Fruit fly (Drosophila melanogaster) whole organism, embryonic: Measurements from ENCODE around the gene CG32267.

ENCODE experiments used
- BtbVII ChIP-seq: fragments of 200-800 bp; sonication (Bioruptor generic); optimal IDR thresholded peaks from 3 replicates; lab custom pipeline; 2017; ENCODE audit warnings: missing biosample characterization, mild to moderate bottlenecking, missing genetic modification characterization
- CG11723 ChIP-seq: fragments of 200-800 bp; sonication (Bioruptor generic); optimal IDR thresholded peaks from 2 replicates; lab custom pipeline; 2017; ENCODE audit warnings: missing biosample characterization, mild to moderate bottlenecking, missing genetic modification characterization
- CG12299 ChIP-seq: fragments of 200-800 bp; sonication (Bioruptor generic); optimal IDR thresholded peaks from 2 replicates; lab custom pipeline; 2018; ENCODE audit warnings: missing biosample characterization, mild to moderate bottlenecking, missing genetic modification characterization
- CG14860 ChIP-seq: fragments of 200-800 bp; sonication (Bioruptor generic); IDR thresholded peaks from 3 replicates; pipeline ENCODE4 v1.3.6; 2022; ENCODE audit warnings: missing biosample characterization, missing genetic modification characterization; ENCODE audit not compliant: partially characterized antibody
- CG15073 ChIP-seq: fragments of 200-800 bp; sonication (Bioruptor generic); optimal IDR thresholded peaks from 2 replicates; lab custom pipeline; 2016; ENCODE audit warnings: missing biosample characterization, missing genetic modification characterization
- CG1529 ChIP-seq: fragments of 200-800 bp; sonication (Bioruptor generic); optimal IDR thresholded peaks from 3 replicates; lab custom pipeline; 2018; ENCODE audit warnings: missing biosample characterization, missing genetic modification characterization
- CG1603 ChIP-seq: fragments of 200-800 bp; sonication (Bioruptor generic); optimal IDR thresholded peaks from 2 replicates; lab custom pipeline; 2019; ENCODE audit warnings: missing biosample characterization, mild to moderate bottlenecking, missing genetic modification characterization, moderate library complexity
- CG17186 ChIP-seq: fragments of 200-800 bp; sonication (Bioruptor generic); optimal IDR thresholded peaks from 3 replicates; lab custom pipeline; 2017; ENCODE audit warnings: missing biosample characterization, missing genetic modification reagents, missing genetic modification characterization
- CG17912 ChIP-seq: fragments of 200-800 bp; sonication (Bioruptor generic); optimal IDR thresholded peaks from 2 replicates; lab custom pipeline; 2018; ENCODE audit warnings: missing biosample characterization, mild to moderate bottlenecking, missing genetic modification characterization
- CG1792 ChIP-seq: fragments of 200-800 bp; sonication (Bioruptor generic); optimal IDR thresholded peaks from 2 replicates; lab custom pipeline; 2016; ENCODE audit warnings: missing biosample characterization, missing genetic modification characterization
- CG18011 ChIP-seq: fragments of 200-800 bp; sonication (Bioruptor generic); optimal IDR thresholded peaks from 2 replicates; lab custom pipeline; 2017; ENCODE audit warnings: missing biosample characterization, missing genetic modification characterization, mild to moderate bottlenecking, moderate library complexity, missing genotype
- CG18262 ChIP-seq: fragments of 200-800 bp; optimal IDR thresholded peaks from 3 replicates; lab custom pipeline; 2019; ENCODE audit warnings: missing biosample characterization, mild to moderate bottlenecking, missing genetic modification characterization, moderate library complexity
- CG18476 ChIP-seq: fragments of 200-800 bp; sonication (Bioruptor generic); optimal IDR thresholded peaks from 2 replicates; lab custom pipeline; 2016; ENCODE audit warnings: missing biosample characterization, mild to moderate bottlenecking, missing genetic modification characterization
- CG3065 ChIP-seq: fragments of 200-800 bp; sonication (Bioruptor generic); optimal IDR thresholded peaks from 2 replicates; lab custom pipeline; 2016; ENCODE audit warnings: missing biosample characterization, missing genetic modification characterization
- CG34422 ChIP-seq: fragments of 200-800 bp; sonication (Bioruptor generic); IDR thresholded peaks from 3 replicates; pipeline ENCODE4 v1.3.6; 2022; ENCODE audit warnings: missing biosample characterization, missing genetic modification characterization
- CG3726 ChIP-seq: fragments of 200-800 bp; sonication (Bioruptor generic); IDR thresholded peaks from 3 replicates; pipeline ENCODE4, ENCODE4 v1.3.6; 2022; ENCODE audit warnings: missing biosample characterization, missing genetic modification characterization
- CG4404 ChIP-seq: fragments of 200-800 bp; sonication (Bioruptor generic); IDR thresholded peaks from 2 replicates; pipeline ENCODE4 v1.3.6; 2022; ENCODE audit warnings: missing biosample characterization, missing genetic modification characterization
- CG8290 ChIP-seq, 3 experiments: fragments of 200-800 bp; sonication (Bioruptor generic); optimal IDR thresholded peaks; 2 replicates each; lab custom pipeline; 2016 to 2019; ENCODE audit warnings: missing biosample characterization in 3 of 3, missing genetic modification characterization in 3 of 3, mild to moderate bottlenecking in 2 of 3, moderate library complexity in 1 of 3
- CG8388 ChIP-seq: fragments of 200-800 bp; sonication (Bioruptor generic); optimal IDR thresholded peaks from 2 replicates; lab custom pipeline; 2019; ENCODE audit warnings: missing biosample characterization, mild to moderate bottlenecking, missing genetic modification characterization, moderate library complexity
- CG9609 ChIP-seq: fragments of 200-800 bp; sonication (Bioruptor generic); optimal IDR thresholded peaks from 3 replicates; lab custom pipeline; 2016; ENCODE audit warnings: missing biosample characterization, missing genetic modification characterization
- CG9797 ChIP-seq: fragments of 200-800 bp; sonication (Bioruptor generic); optimal IDR thresholded peaks from 3 replicates; lab custom pipeline; 2018; ENCODE audit warnings: missing biosample characterization, mild to moderate bottlenecking, missing genetic modification characterization
- CkIIα-i1 ChIP-seq: fragments of 200-800 bp; sonication (Bioruptor generic); IDR thresholded peaks from 2 replicates; pipeline ENCODE4 v1.3.6; 2022; ENCODE audit warnings: missing biosample characterization, missing genetic modification characterization
- CrebB ChIP-seq: fragments of 200-800 bp; sonication (Bioruptor generic); optimal IDR thresholded peaks from 3 replicates; lab custom pipeline; 2018; ENCODE audit warnings: missing biosample characterization, mild to moderate bottlenecking, missing genetic modification characterization
- Dbx ChIP-seq: fragments of 200-800 bp; sonication (Bioruptor generic); IDR thresholded peaks from 3 replicates; pipeline ENCODE4 v1.3.6; 2022; ENCODE audit warnings: missing biosample characterization, missing genetic modification characterization
- Elba2 ChIP-seq: fragments of 200-800 bp; sonication (Bioruptor generic); optimal IDR thresholded peaks from 3 replicates; lab custom pipeline; 2016; ENCODE audit warnings: missing biosample characterization, missing genetic modification characterization
- HHEX ChIP-seq: fragments of 200-800 bp; sonication (Bioruptor generic); optimal IDR thresholded peaks from 3 replicates; lab custom pipeline; 2017; ENCODE audit warnings: missing biosample characterization, mild to moderate bottlenecking, missing genetic modification characterization, missing genetic modification reagents
- NfI ChIP-seq: fragments of 200-800 bp; sonication (Bioruptor generic); optimal IDR thresholded peaks from 3 replicates; lab custom pipeline; 2018; ENCODE audit warnings: missing biosample characterization, mild to moderate bottlenecking, missing genetic modification characterization, moderate library complexity
- PHDP ChIP-seq: fragments of 200-800 bp; sonication (Bioruptor generic); optimal IDR thresholded peaks from 3 replicates; lab custom pipeline; 2018; ENCODE audit warnings: missing biosample characterization, mild to moderate bottlenecking, missing genetic modification characterization, moderate library complexity
- Rx ChIP-seq: fragments of 200-800 bp; sonication (Bioruptor generic); IDR thresholded peaks from 2 replicates; pipeline ENCODE4 v1.3.6; 2022; ENCODE audit warnings: missing biosample characterization, missing genetic modification characterization
- Scr ChIP-seq: fragments of 200-800 bp; sonication (Bioruptor generic); IDR thresholded peaks from 2 replicates; pipeline ENCODE4 v1.3.6; 2022; ENCODE audit warnings: missing biosample characterization, missing genetic modification characterization; ENCODE audit not compliant: partially characterized antibody
- Sry-δ ChIP-seq: fragments of 200-800 bp; sonication (Bioruptor generic); optimal IDR thresholded peaks from 2 replicates; lab custom pipeline; 2016; ENCODE audit warnings: missing biosample characterization, missing genetic modification characterization
- bsh ChIP-seq, 2 experiments: fragments of 200-800 bp; sonication (Bioruptor generic); optimal IDR thresholded peaks; 2 replicates each; lab custom pipeline; 2017 to 2018; ENCODE audit warnings: mild to moderate bottlenecking in 2 of 2, missing biosample characterization in 2 of 2, missing genetic modification characterization in 2 of 2, moderate library complexity in 1 of 2
- cad ChIP-seq: fragments of >200 bp; optimal IDR thresholded peaks from 2 replicates; lab custom pipeline; 2017; ENCODE audit warnings: missing biosample characterization, missing genetic modification characterization
- cas ChIP-seq: fragments of 200-800 bp; sonication (Bioruptor generic); IDR thresholded peaks from 2 replicates; pipeline ENCODE4 v1.3.6; 2022; ENCODE audit warnings: missing biosample characterization, missing genetic modification characterization
- cwo ChIP-seq: fragments of 200-800 bp; sonication (Bioruptor generic); optimal IDR thresholded peaks from 3 replicates; lab custom pipeline; 2017; ENCODE audit warnings: missing biosample characterization, missing genetic modification characterization, mild to moderate bottlenecking, moderate library complexity, missing genetic modification reagents
- dati ChIP-seq: fragments of 200-800 bp; sonication (Bioruptor generic); IDR thresholded peaks from 2 replicates; pipeline ENCODE4 v1.3.6; 2022; ENCODE audit warnings: missing biosample characterization, missing genetic modification characterization
- dmrt11E ChIP-seq: fragments of 200-800 bp; sonication (Bioruptor generic); optimal IDR thresholded peaks from 3 replicates; lab custom pipeline; 2018; ENCODE audit warnings: missing biosample characterization, mild to moderate bottlenecking, missing genetic modification characterization, moderate library complexity
- esg ChIP-seq: fragments of 200-800 bp; sonication (Bioruptor generic); conservative IDR thresholded peaks from 2 replicates; pipeline ENCODE4 v1.3.6; 2022; ENCODE audit warnings: missing biosample characterization, missing genetic modification characterization
- eyg ChIP-seq: fragments of 200-800 bp; sonication (Bioruptor generic); optimal IDR thresholded peaks from 3 replicates; lab custom pipeline; 2016; ENCODE audit warnings: missing biosample characterization, missing genetic modification characterization
- ham ChIP-seq: fragments of 200-800 bp; sonication (Bioruptor generic); IDR thresholded peaks from 2 replicates; pipeline ENCODE4 v1.3.6; 2022; ENCODE audit warnings: missing biosample characterization, missing genetic modification characterization
- peb ChIP-seq: fragments of 200-800 bp; sonication (Bioruptor generic); IDR thresholded peaks from 2 replicates; pipeline ENCODE4 v1.3.6; 2022; ENCODE audit warnings: missing biosample characterization, missing genetic modification characterization
- pita ChIP-seq: fragments of 200-800 bp; sonication (Bioruptor generic); optimal IDR thresholded peaks from 2 replicates; lab custom pipeline; 2017; ENCODE audit warnings: missing biosample characterization, mild to moderate bottlenecking, missing genetic modification characterization
- pros ChIP-seq: fragments of 200-800 bp; sonication (Bioruptor generic); optimal IDR thresholded peaks from 3 replicates; lab custom pipeline; 2019; ENCODE audit warnings: missing biosample characterization, mild to moderate bottlenecking, missing genetic modification characterization, moderate library complexity
- sc ChIP-seq, 3 experiments: fragments of >200 bp in 2 of 3; fragments of 200-800 bp in 1 of 3; sonication (Bioruptor generic) in 1 of 3; optimal IDR thresholded peaks; 2 replicates in 2 of 3; 3 replicates in 1 of 3; lab custom pipeline; 2017; ENCODE audit warnings: mild to moderate bottlenecking in 1 of 3, missing biosample characterization in 1 of 3, missing genetic modification characterization in 1 of 3, missing genetic modification reagents in 1 of 3
- sisA ChIP-seq: fragments of 200-800 bp; sonication (Bioruptor generic); IDR thresholded peaks from 2 replicates; pipeline ENCODE4 v1.3.6; 2022; ENCODE audit warnings: missing biosample characterization, missing genetic modification characterization
- tap ChIP-seq: fragments of 200-800 bp; optimal IDR thresholded peaks from 3 replicates; lab custom pipeline; 2019; ENCODE audit warnings: missing biosample characterization, mild to moderate bottlenecking, missing genetic modification characterization, moderate library complexity
- twi ChIP-seq: fragments of 200-800 bp; optimal IDR thresholded peaks from 2 replicates; lab custom pipeline; 2019; ENCODE audit warnings: missing biosample characterization, mild to moderate bottlenecking, missing genetic modification characterization, moderate library complexity
- unc-4 ChIP-seq: fragments of 200-800 bp; sonication (Bioruptor generic); IDR thresholded peaks from 2 replicates; pipeline ENCODE4 v1.3.6; 2022; ENCODE audit warnings: missing biosample characterization, missing genetic modification characterization; ENCODE audit not compliant: partially characterized antibody
- unpg ChIP-seq: fragments of 200-800 bp; sonication (Bioruptor generic); optimal IDR thresholded peaks from 3 replicates; lab custom pipeline; 2018; ENCODE audit warnings: missing biosample characterization, mild to moderate bottlenecking, missing genetic modification characterization, moderate library complexity
- usp ChIP-seq: fragments of >200 bp; optimal IDR thresholded peaks from 2 replicates; lab custom pipeline; 2017; ENCODE audit warnings: missing biosample characterization, missing genetic modification characterization

The CG32267 gene

dm6 chr3L:3471174-3471573, 739 bp downstream of the CG32267 start, which contains the start of gene CG14971 (continued):
- no peak for TF ChIP-seq eyg (GFP tag; lab: Kevin White, UChicago)
- peak; percentile 38 for TF ChIP-seq CG9797 (GFP tag; lab: Kevin White, UChicago)
- peak; percentile 85 for TF ChIP-seq unc-4 (GFP tag; lab: Robert Waterston, UW)
- TF ChIP-seq Scr (GFP tag; lab: Robert Waterston, UW): peak; percentile 83
- peak in 1 of 2 experiments; percentile 8 for TF ChIP-seq bsh (GFP tag; optimal IDR thresholded peaks at IDR 0.05; lab: Kevin White, UChicago)
- TF ChIP-seq NfI: peak; percentile 52
- TF ChIP-seq CG17912 (GFP tag; lab: Kevin White, UChicago): peak; percentile 31
- TF ChIP-seq CG18476: peak; percentile 5
- peak; percentile 8 for TF ChIP-seq PHDP (tag; lab: Kevin White, UChicago)
- no peak for TF ChIP-seq unpg
- no peak for TF ChIP-seq CG18262
- TF ChIP-seq CG3065 (GFP tag; lab: Kevin White, UChicago): no peak
- TF ChIP-seq cas: 0 out of 2 replicates have a peak, but pooled peaks have one; percentile 18
- no peak for TF ChIP-seq pros (GFP tag; lab: Kevin White, UChicago)
- TF ChIP-seq cwo (GFP tag; lab: Kevin White, UChicago): no peak
- no peak for TF ChIP-seq CG4404 (GFP tag; lab: Robert Waterston, UW)
- TF ChIP-seq CG18011 (GFP tag; lab: Kevin White, UChicago): no peak
- peak; percentile 51 for TF ChIP-seq CG17186 (GFP tag; lab: Kevin White, UChicago)
- no peak for TF ChIP-seq cad (GFP tag; lab: Kevin White, UChicago)
- no peak for TF ChIP-seq Rx (GFP tag; lab: Robert Waterston, UW)
- TF ChIP-seq ham (GFP tag; lab: Robert Waterston, UW): no peak
- TF ChIP-seq CG8290 (GFP tag; optimal IDR thresholded peaks at IDR 0.05; lab: Kevin White, UChicago): peak; percentile 26
- TF ChIP-seq CG8290 (tag; optimal IDR thresholded peaks at IDR 0.05; lab: Kevin White, UChicago): peak in 1 of 2 experiments; percentile 88
- TF ChIP-seq CG12299 (tag; lab: Kevin White, UChicago): no peak
- TF ChIP-seq Elba2 (GFP tag; lab: Kevin White, UChicago): peak; percentile 94
- TF ChIP-seq peb (GFP tag; lab: Robert Waterston, UW): no peak
- TF ChIP-seq dati: no peak
- TF ChIP-seq CG15073: no peak
- no peak for TF ChIP-seq CrebB (tag; lab: Kevin White, UChicago)
- TF ChIP-seq CG11723 (GFP tag; lab: Kevin White, UChicago): no peak
- peak; percentile 16 for TF ChIP-seq dmrt11E (tag; lab: Kevin White, UChicago)
- no peak for TF ChIP-seq twi (tag; lab: Kevin White, UChicago)
- TF ChIP-seq HHEX (GFP tag; lab: Kevin White, UChicago): no peak
- no peak for TF ChIP-seq sisA (GFP tag; lab: Robert Waterston, UW)
- no peak for TF ChIP-seq pita (GFP tag; lab: Kevin White, UChicago)
- TF ChIP-seq CG1603 (tag; lab: Kevin White, UChicago): peak; percentile 67
- TF ChIP-seq CG14860: peak; percentile 81
- TF ChIP-seq sc (optimal IDR thresholded peaks at IDR 0.05; lab: Kevin White, UChicago): no peak
- no peak for TF ChIP-seq sc (GFP tag; optimal IDR thresholded peaks at IDR 0.05; lab: Kevin White, UChicago)
- TF ChIP-seq CG1529 (GFP tag; lab: Kevin White, UChicago): no peak
- no peak for TF ChIP-seq usp (GFP tag; lab: Kevin White, UChicago)
- no peak for TF ChIP-seq CkIIα-i1 (GFP tag; lab: Robert Waterston, UW)
- TF ChIP-seq esg: no peak
- TF ChIP-seq BtbVII (GFP tag; lab: Kevin White, UChicago): no peak
- TF ChIP-seq CG8388 (GFP tag; lab: Kevin White, UChicago): no peak
- TF ChIP-seq CG9609: peak; percentile 43
- no peak for TF ChIP-seq CG3726 (GFP tag; lab: Robert Waterston, UW)
- TF ChIP-seq CG1792 (GFP tag; lab: Kevin White, UChicago): peak; percentile 4
- TF ChIP-seq tap (tag; lab: Kevin White, UChicago): no peak
- peak; percentile 64; the same call in 2 of the 3 replicates for TF ChIP-seq CG34422 (GFP tag; lab: Robert Waterston, UW)
- TF ChIP-seq Dbx (GFP tag; lab: Robert Waterston, UW): peak; percentile 46; the same call in 2 of the 3 replicates
- TF ChIP-seq Sry-δ (GFP tag; lab: Kevin White, UChicago): peak; percentile 80
